Worm (Caenorhabditis elegans) whole organism, mixed stage, embryonic: ENCODE results near the gene C14F11.4.

Experiments
- M03D4.4 ChIP-seq: sonication (generic microtip); optimal IDR thresholded peaks from 2 replicates; lab custom pipeline; 2017; ENCODE audit warnings: mild to moderate bottlenecking, missing genetic modification characterization, missing compliant biosample characterization
- bed-3 ChIP-seq: fragments of 200-800 bp; sonication (Bioruptor generic); optimal IDR thresholded peaks from 3 replicates; lab custom pipeline; 2018; ENCODE audit warnings: mild to moderate bottlenecking, missing genetic modification characterization, moderate library complexity, missing compliant biosample characterization
- blmp-1 ChIP-seq: fragments of 150-350 bp; optimal IDR thresholded peaks from 2 replicates; lab custom pipeline; 2014; ENCODE audit warnings: missing biosample characterization, missing genetic modification characterization
- ceh-39 ChIP-seq: fragments of 150-350 bp; optimal IDR thresholded peaks from 2 replicates; lab custom pipeline; 2014; ENCODE audit warnings: missing biosample characterization, missing genetic modification characterization
- ceh-43 ChIP-seq: fragments of 200-800 bp; sonication (Bioruptor generic); optimal IDR thresholded peaks from 2 replicates; lab custom pipeline; 2018; ENCODE audit warnings: mild to moderate bottlenecking, missing genetic modification characterization, moderate library complexity, missing compliant biosample characterization
- ceh-83 ChIP-seq: fragments of 200-800 bp; sonication (Bioruptor generic); optimal IDR thresholded peaks from 2 replicates; lab custom pipeline; 2018; ENCODE audit warnings: mild to moderate bottlenecking, missing genetic modification characterization, missing compliant biosample characterization
- ces-1 ChIP-seq: fragments of 150-350 bp; optimal IDR thresholded peaks from 2 replicates; lab custom pipeline; 2014; ENCODE audit warnings: missing biosample characterization, missing genetic modification reagents, missing genetic modification characterization
- cnd-1 ChIP-seq: fragments of 200-800 bp; sonication (Bioruptor generic); optimal IDR thresholded peaks from 2 replicates; lab custom pipeline; 2018; ENCODE audit warnings: mild to moderate bottlenecking, missing genetic modification characterization, missing compliant biosample characterization
- drap-1 ChIP-seq: fragments of 200-800 bp; sonication (Bioruptor generic); optimal IDR thresholded peaks from 3 replicates; lab custom pipeline; 2018; ENCODE audit warnings: mild to moderate bottlenecking, missing genetic modification characterization, missing compliant biosample characterization
- elt-1 ChIP-seq: sonication (generic microtip); optimal IDR thresholded peaks from 2 replicates; lab custom pipeline; 2017; ENCODE audit warnings: missing genetic modification characterization, mild to moderate bottlenecking, missing compliant biosample characterization, antibody characterized with exemption, moderate library complexity, borderline replicate concordance; ENCODE audit not compliant: insufficient read depth
- elt-3 ChIP-seq: fragments of 150-350 bp; optimal IDR thresholded peaks from 2 replicates; lab custom pipeline; 2014; ENCODE audit warnings: missing biosample characterization, missing genetic modification characterization
- flh-1 ChIP-seq: fragments of 200-800 bp; sonication (Bioruptor generic); optimal IDR thresholded peaks from 2 replicates; lab custom pipeline; 2018; ENCODE audit warnings: mild to moderate bottlenecking, missing genetic modification characterization, moderate library complexity, missing compliant biosample characterization
- ham-2 ChIP-seq: fragments of 200-800 bp; sonication (Bioruptor generic); optimal IDR thresholded peaks from 2 replicates; lab custom pipeline; 2018; ENCODE audit warnings: mild to moderate bottlenecking, missing genetic modification characterization, missing compliant biosample characterization
- hlh-1 ChIP-seq: fragments of 150-350 bp; optimal IDR thresholded peaks from 2 replicates; lab custom pipeline; 2014; ENCODE audit warnings: missing biosample characterization, missing genetic modification reagents, missing genetic modification characterization
- lin-13 ChIP-seq: fragments of 150-350 bp; optimal IDR thresholded peaks from 2 replicates; lab custom pipeline; 2014; ENCODE audit warnings: missing biosample characterization, missing genetic modification characterization
- lin-32 ChIP-seq: fragments of 200-800 bp; sonication (Bioruptor generic); optimal IDR thresholded peaks from 2 replicates; lab custom pipeline; 2018; ENCODE audit warnings: mild to moderate bottlenecking, missing genetic modification characterization, missing compliant biosample characterization
- lsy-2 ChIP-seq: fragments of 150-350 bp; optimal IDR thresholded peaks from 2 replicates; lab custom pipeline; 2014; ENCODE audit warnings: missing biosample characterization, missing genetic modification characterization
- mab-5 ChIP-seq: fragments of 150-350 bp; optimal IDR thresholded peaks from 2 replicates; lab custom pipeline; 2014; ENCODE audit warnings: missing biosample characterization, missing genetic modification characterization
- mep-1 ChIP-seq: fragments of 150-350 bp; optimal IDR thresholded peaks from 2 replicates; lab custom pipeline; 2017; ENCODE audit warnings: missing biosample characterization, missing genetic modification reagents, missing genetic modification characterization, inconsistent platforms
- mls-2 ChIP-seq: sonication (generic microtip); optimal IDR thresholded peaks from 2 replicates; lab custom pipeline; 2016; ENCODE audit warnings: mild to moderate bottlenecking, missing genetic modification characterization, moderate library complexity, missing compliant biosample characterization
- nhr-12 ChIP-seq: fragments of 150-350 bp; optimal IDR thresholded peaks from 2 replicates; lab custom pipeline; 2014; ENCODE audit warnings: missing biosample characterization, missing genetic modification characterization
- nhr-2 ChIP-seq: fragments of 150-350 bp; optimal IDR thresholded peaks from 2 replicates; lab custom pipeline; 2014; ENCODE audit warnings: missing biosample characterization, missing genetic modification characterization
- nhr-237 ChIP-seq: fragments of 150-350 bp; optimal IDR thresholded peaks from 2 replicates; lab custom pipeline; 2014; ENCODE audit warnings: missing biosample characterization, missing genetic modification characterization
- nhr-28 ChIP-seq: fragments of 150-350 bp; optimal IDR thresholded peaks from 2 replicates; lab custom pipeline; 2014; ENCODE audit warnings: missing biosample characterization, missing genetic modification characterization
- nhr-76 ChIP-seq: sonication (generic microtip); optimal IDR thresholded peaks from 2 replicates; lab custom pipeline; 2017; ENCODE audit warnings: missing biosample characterization, missing genetic modification characterization
- pha-4 ChIP-seq: fragments of 150-350 bp; optimal IDR thresholded peaks from 2 replicates; lab custom pipeline; 2018; ENCODE audit warnings: missing biosample characterization, missing genetic modification reagents, missing genetic modification characterization
- sem-2 ChIP-seq: fragments of 200-800 bp; sonication (Bioruptor generic); optimal IDR thresholded peaks from 2 replicates; lab custom pipeline; 2018; ENCODE audit warnings: mild to moderate bottlenecking, missing genetic modification characterization, missing compliant biosample characterization
- snpc-4 ChIP-seq: fragments of 150-350 bp; optimal IDR thresholded peaks from 2 replicates; lab custom pipeline; 2014; ENCODE audit warnings: missing biosample characterization, missing genetic modification characterization
- sptf-1 ChIP-seq: sonication (generic microtip); optimal IDR thresholded peaks from 2 replicates; lab custom pipeline; 2017; ENCODE audit warnings: mild to moderate bottlenecking, missing genetic modification characterization, moderate library complexity, missing compliant biosample characterization
- tbx-8 ChIP-seq: fragments of 200-800 bp; sonication (Bioruptor generic); optimal IDR thresholded peaks from 2 replicates; lab custom pipeline; 2018; ENCODE audit warnings: mild to moderate bottlenecking, missing genetic modification characterization, moderate library complexity, missing compliant biosample characterization
- unc-120 ChIP-seq: sonication (generic microtip); optimal IDR thresholded peaks from 2 replicates; lab custom pipeline; 2017; ENCODE audit warnings: missing genetic modification characterization, missing compliant biosample characterization; ENCODE audit not compliant: poor library complexity, severe bottlenecking
- unc-39 ChIP-seq: fragments of 150-350 bp; optimal IDR thresholded peaks from 2 replicates; lab custom pipeline; 2014; ENCODE audit warnings: missing biosample characterization, missing genetic modification characterization
- unc-62 ChIP-seq: fragments of 150-350 bp; optimal IDR thresholded peaks from 2 replicates; lab custom pipeline; 2014; ENCODE audit warnings: missing biosample characterization, missing genetic modification reagents, missing genetic modification characterization
- zip-8 ChIP-seq: fragments of 150-350 bp; optimal IDR thresholded peaks from 2 replicates; lab custom pipeline; 2014; ENCODE audit warnings: missing biosample characterization, missing genetic modification characterization
- ztf-11 ChIP-seq: fragments of 150-350 bp; optimal IDR thresholded peaks from 2 replicates; lab custom pipeline; 2014; ENCODE audit warnings: missing biosample characterization, missing genetic modification characterization

Gene C14F11.4

ce11 chrX:6258409-6258808, 25.6 kb upstream of the C14F11.4 start:
- TF ChIP-seq ceh-39 (tag; lab: Kevin White, UChicago) (no peak), nhr-237 (tag; lab: Kevin White, UChicago) (no peak), ces-1 (GFP tag; lab: Kevin White, UChicago) (peak; percentile 53), sptf-1 (tag; lab: Kevin White, UChicago) (peak; percentile 12), drap-1 (GFP tag; lab: Kevin White, UChicago) (no peak), lin-13 (no peak), lin-32 (GFP tag; lab: Kevin White, UChicago) (peak; percentile 61), ceh-43 (GFP tag; lab: Kevin White, UChicago) (peak; percentile 62), nhr-2 (tag; lab: Kevin White, UChicago) (peak; percentile 42), cnd-1 (peak; percentile 67), unc-120 (no peak)

- TF ChIP-seq tbx-8 (GFP tag; lab: Kevin White, UChicago): no peak
- no peak for TF ChIP-seq nhr-237 (tag; lab: Kevin White, UChicago)
- TF ChIP-seq unc-120: no peak
- TF ChIP-seq ceh-39 (tag; lab: Kevin White, UChicago): no peak
- TF ChIP-seq zip-8 (tag; lab: Kevin White, UChicago): no peak
- no peak for TF ChIP-seq snpc-4
- no peak for TF ChIP-seq sem-2 (GFP tag; lab: Kevin White, UChicago)
- no peak for TF ChIP-seq ham-2 (GFP tag; lab: Kevin White, UChicago)
- no peak for TF ChIP-seq M03D4.4 (tag; lab: Kevin White, UChicago)
- TF ChIP-seq pha-4 (tag; lab: Kevin White, UChicago): no peak
- no peak for TF ChIP-seq hlh-1 (tag; lab: Kevin White, UChicago)
- TF ChIP-seq unc-62 (GFP tag; lab: Kevin White, UChicago): no peak
- no peak for TF ChIP-seq lin-32 (GFP tag; lab: Kevin White, UChicago)
- no peak for TF ChIP-seq mep-1
Measured at ce11 chrX:6256969-6257368, 24.1 kb upstream of the C14F11.4 start.

DNA sequence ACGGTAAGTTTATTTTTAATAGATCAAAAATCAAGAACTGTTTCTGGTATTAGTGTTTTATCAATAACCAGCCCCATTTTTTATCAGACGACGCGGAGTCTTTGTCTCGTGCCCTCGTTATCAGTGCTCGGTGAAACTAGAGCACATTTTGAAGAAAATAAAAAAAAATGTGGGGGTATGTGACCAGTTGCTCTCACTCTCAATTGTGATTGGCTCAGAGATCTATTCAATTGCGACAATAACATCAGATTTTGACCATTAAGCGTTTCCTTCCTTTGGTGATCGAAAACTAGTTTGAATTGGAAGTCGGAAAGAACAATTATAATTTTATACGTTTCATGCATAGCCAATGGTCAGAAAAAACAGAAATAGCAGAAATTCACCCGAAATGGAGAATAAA, 23.6 kb upstream of the C14F11.4 start:
- TF ChIP-seq bed-3 (no peak), zip-8 (tag; lab: Kevin White, UChicago) (no peak), ceh-39 (tag; lab: Kevin White, UChicago) (no peak), tbx-8 (GFP tag; lab: Kevin White, UChicago) (no peak), ceh-83 (GFP tag; lab: Kevin White, UChicago) (no peak), unc-62 (GFP tag; lab: Kevin White, UChicago) (no peak), ces-1 (GFP tag; lab: Kevin White, UChicago) (no peak), snpc-4 (no peak), unc-39 (tag; lab: Kevin White, UChicago) (no peak)

ce11 chrX:6255561-6255960, 22.7 kb upstream of the C14F11.4 start:
- TF ChIP-seq sptf-1 (tag; lab: Kevin White, UChicago): no peak
- no peak for TF ChIP-seq tbx-8 (GFP tag; lab: Kevin White, UChicago)
- peak; percentile 90 for TF ChIP-seq hlh-1 (tag; lab: Kevin White, UChicago)
- TF ChIP-seq lsy-2 (tag; lab: Kevin White, UChicago): no peak
- TF ChIP-seq lin-32 (GFP tag; lab: Kevin White, UChicago): no peak
- no peak for TF ChIP-seq mls-2 (tag; lab: Kevin White, UChicago)
- TF ChIP-seq snpc-4: no peak
- no peak for TF ChIP-seq M03D4.4 (tag; lab: Kevin White, UChicago)
- TF ChIP-seq ceh-39 (tag; lab: Kevin White, UChicago): peak; percentile 36
- TF ChIP-seq cnd-1: peak; percentile 81
- TF ChIP-seq mep-1: peak; percentile 29
- TF ChIP-seq unc-62 (GFP tag; lab: Kevin White, UChicago): peak; percentile 47
- TF ChIP-seq nhr-28: no peak
- TF ChIP-seq flh-1: no peak
- no peak for TF ChIP-seq ces-1 (GFP tag; lab: Kevin White, UChicago)
- TF ChIP-seq drap-1 (GFP tag; lab: Kevin White, UChicago): no peak
- TF ChIP-seq nhr-237 (tag; lab: Kevin White, UChicago): no peak
- no peak for TF ChIP-seq elt-3
- no peak for TF ChIP-seq ham-2 (GFP tag; lab: Kevin White, UChicago)
- TF ChIP-seq lin-13: no peak
- no peak for TF ChIP-seq elt-1 (tag; lab: Kevin White, UChicago)
- TF ChIP-seq pha-4 (tag; lab: Kevin White, UChicago): no peak
- no peak for TF ChIP-seq ceh-43 (GFP tag; lab: Kevin White, UChicago)
- TF ChIP-seq unc-120: peak; percentile 30
- no peak for TF ChIP-seq nhr-12 (tag; lab: Kevin White, UChicago)
- no peak for TF ChIP-seq ztf-11 (tag; lab: Kevin White, UChicago)
- no peak for TF ChIP-seq ceh-83 (GFP tag; lab: Kevin White, UChicago)
- no peak for TF ChIP-seq blmp-1 (tag; lab: Kevin White, UChicago)
- peak; percentile 84 for TF ChIP-seq nhr-2 (tag; lab: Kevin White, UChicago)
- no peak for TF ChIP-seq zip-8 (tag; lab: Kevin White, UChicago)
- TF ChIP-seq sem-2 (GFP tag; lab: Kevin White, UChicago): no peak
- TF ChIP-seq bed-3: no peak
- no peak for TF ChIP-seq mab-5
- no peak for TF ChIP-seq nhr-76
- no peak for TF ChIP-seq unc-39 (tag; lab: Kevin White, UChicago)
